Worm (Caenorhabditis elegans) whole organism, L4 larva: ENCODE measurements around the gene seu-1.

Experiments
- F10B5.3 ChIP-seq: sonication (generic microtip); optimal IDR thresholded peaks from 2 replicates; lab custom pipeline; 2016; ENCODE audit warnings: mild to moderate bottlenecking, missing genetic modification characterization, missing compliant biosample characterization
- F37D6.2 ChIP-seq: sonication (generic microtip); optimal IDR thresholded peaks from 2 replicates; lab custom pipeline; 2016; ENCODE audit warnings: mild to moderate bottlenecking, missing genetic modification characterization, missing compliant biosample characterization
- F44E2.7 ChIP-seq: fragments of 200-800 bp; sonication (Bioruptor generic); IDR thresholded peaks from 2 replicates; pipeline ENCODE4 v2.1.2; 2022; ENCODE audit warnings: missing genetic modification characterization, missing compliant biosample characterization
- F49E8.2 ChIP-seq: sonication (generic microtip); optimal IDR thresholded peaks from 2 replicates; lab custom pipeline; 2016; ENCODE audit warnings: missing compliant biosample characterization, mild to moderate bottlenecking, missing genetic modification characterization, borderline replicate concordance
- R02D3.7 ChIP-seq: fragments of 150-350 bp; sonication (generic microtip); optimal IDR thresholded peaks from 3 replicates; lab custom pipeline; 2014; ENCODE audit warnings: missing biosample characterization, missing genetic modification characterization
- ZK337.2 ChIP-seq: fragments of 200-800 bp; sonication (Bioruptor generic); IDR thresholded peaks from 2 replicates; pipeline ENCODE4 v1.3.6; 2022; ENCODE audit warnings: missing genetic modification reagents, missing genetic modification characterization, missing compliant biosample characterization
- ZK546.5 ChIP-seq, 2 experiments: sonication (generic microtip); optimal IDR thresholded peaks; 2 replicates each; lab custom pipeline; 2017; ENCODE audit warnings: missing biosample characterization in 2 of 2, missing genetic modification characterization in 2 of 2
- ama-1 ChIP-seq: fragments of 150-350 bp; optimal IDR thresholded peaks from 2 replicates; lab custom pipeline; 2014; ENCODE audit warnings: inconsistent platforms, mixed read lengths
- arid-1 ChIP-seq: fragments of 200-800 bp; sonication (Bioruptor generic); conservative IDR thresholded peaks from 2 replicates; pipeline ENCODE4 v1.3.6; 2022; ENCODE audit warnings: missing genetic modification reagents, missing genetic modification characterization, missing compliant biosample characterization
- ceh-20 ChIP-seq: fragments of 200-800 bp; sonication (Bioruptor generic); IDR thresholded peaks from 2 replicates; pipeline ENCODE4 v1.3.6; 2022; ENCODE audit warnings: missing genetic modification reagents, missing genetic modification characterization, missing compliant biosample characterization
- ceh-28 ChIP-seq: fragments of 150-350 bp; optimal IDR thresholded peaks from 2 replicates; lab custom pipeline; 2014; ENCODE audit warnings: missing biosample characterization, missing genetic modification reagents, missing genetic modification characterization
- ceh-32 ChIP-seq: sonication (generic microtip); optimal IDR thresholded peaks from 2 replicates; lab custom pipeline; 2016; ENCODE audit warnings: mild to moderate bottlenecking, missing genetic modification characterization, missing compliant biosample characterization; ENCODE audit not compliant: poor library complexity
- ceh-62 ChIP-seq: sonication (generic microtip); optimal IDR thresholded peaks from 2 replicates; lab custom pipeline; 2017; ENCODE audit warnings: missing biosample characterization, missing genetic modification characterization
- ces-1 ChIP-seq: fragments of 150-350 bp; sonication (generic microtip); optimal IDR thresholded peaks from 4 replicates; lab custom pipeline; 2014; ENCODE audit warnings: missing biosample characterization, missing genetic modification reagents, missing genetic modification characterization
- daf-19 ChIP-seq: fragments of 200-800 bp; sonication (Bioruptor generic); conservative IDR thresholded peaks from 2 replicates; pipeline ENCODE4 v1.3.6; 2022; ENCODE audit warnings: missing genetic modification characterization, missing compliant biosample characterization
- dmd-8 ChIP-seq: fragments of 200-800 bp; sonication (Bioruptor generic); IDR thresholded peaks from 2 replicates; pipeline ENCODE4 v1.3.6; 2022; ENCODE audit warnings: missing genetic modification characterization, missing compliant biosample characterization
- dmd-9 ChIP-seq: fragments of 200-800 bp; sonication (Bioruptor generic); IDR thresholded peaks from 2 replicates; pipeline ENCODE4 v1.3.6; 2022; ENCODE audit warnings: missing genetic modification reagents, missing genetic modification characterization, missing compliant biosample characterization
- dpl-1 ChIP-seq: fragments of 150-350 bp; optimal IDR thresholded peaks from 2 replicates; lab custom pipeline; 2014; ENCODE audit warnings: missing biosample characterization, missing genetic modification reagents, missing genetic modification characterization
- dve-1 ChIP-seq: sonication (generic microtip); optimal IDR thresholded peaks from 2 replicates; lab custom pipeline; 2017; ENCODE audit warnings: antibody characterized with exemption, mild to moderate bottlenecking, missing genetic modification characterization, missing compliant biosample characterization; ENCODE audit not compliant: insufficient read depth
- egl-27 ChIP-seq: sonication (generic microtip); optimal IDR thresholded peaks from 3 replicates; lab custom pipeline; 2017; ENCODE audit warnings: missing biosample characterization, missing genetic modification reagents, missing genetic modification characterization
- hlh-11 ChIP-seq: fragments of 200-800 bp; sonication (Bioruptor generic); optimal IDR thresholded peaks from 2 replicates; lab custom pipeline; 2018; ENCODE audit warnings: mild to moderate bottlenecking, missing genetic modification characterization, missing compliant biosample characterization
- jun-1 ChIP-seq: fragments of 150-350 bp; optimal IDR thresholded peaks from 2 replicates; lab custom pipeline; 2014; ENCODE audit warnings: missing biosample characterization, missing genetic modification reagents, missing genetic modification characterization
- lin-13 ChIP-seq: fragments of 150-350 bp; optimal IDR thresholded peaks from 2 replicates; lab custom pipeline; 2014; ENCODE audit warnings: missing biosample characterization, missing genetic modification reagents, missing genetic modification characterization
- lin-38 ChIP-seq: fragments of 200-800 bp; sonication (Bioruptor generic); IDR thresholded peaks from 2 replicates; pipeline ENCODE4 v1.3.6; 2022; ENCODE audit warnings: missing genetic modification reagents, missing genetic modification characterization, missing compliant biosample characterization
- lin-39 ChIP-seq: fragments of 150-350 bp; optimal IDR thresholded peaks from 2 replicates; lab custom pipeline; 2014; ENCODE audit warnings: missing biosample characterization, missing genetic modification reagents, missing genetic modification characterization
- madf-5 ChIP-seq, 2 experiments: fragments of 200-800 bp; sonication (Bioruptor generic); IDR thresholded peaks; 2 replicates each; pipeline ENCODE4 v1.3.6; 2022; ENCODE audit warnings: missing compliant biosample characterization in 2 of 2, missing genetic modification characterization in 2 of 2
- mxl-2 ChIP-seq: fragments of 200-800 bp; sonication (Bioruptor generic); conservative IDR thresholded peaks from 2 replicates; pipeline ENCODE4 v1.3.6; 2022; ENCODE audit warnings: missing genetic modification reagents, missing genetic modification characterization, missing compliant biosample characterization
- mxl-3 ChIP-seq: fragments of 200-800 bp; sonication (Bioruptor generic); optimal IDR thresholded peaks from 2 replicates; lab custom pipeline; 2018; ENCODE audit warnings: mild to moderate bottlenecking, missing genetic modification characterization, missing compliant biosample characterization
- nhr-10 ChIP-seq: fragments of 150-350 bp; optimal IDR thresholded peaks from 2 replicates; lab custom pipeline; 2014; ENCODE audit warnings: missing biosample characterization, missing genetic modification characterization
- nhr-102 ChIP-seq: sonication (generic microtip); optimal IDR thresholded peaks from 2 replicates; lab custom pipeline; 2016; ENCODE audit warnings: mild to moderate bottlenecking, missing genetic modification characterization, moderate library complexity, missing compliant biosample characterization
- nhr-237 ChIP-seq: sonication (generic microtip); optimal IDR thresholded peaks from 2 replicates; lab custom pipeline; 2017; ENCODE audit warnings: missing biosample characterization, missing genetic modification characterization
- nhr-42 ChIP-seq: fragments of 200-800 bp; sonication (Bioruptor generic); IDR thresholded peaks from 2 replicates; pipeline ENCODE4 v1.3.6; 2022; ENCODE audit warnings: missing genetic modification characterization, missing compliant biosample characterization
- nhr-48 ChIP-seq: sonication (generic microtip); optimal IDR thresholded peaks from 2 replicates; lab custom pipeline; 2016; ENCODE audit warnings: mild to moderate bottlenecking, missing genetic modification characterization, missing compliant biosample characterization
- nhr-6 ChIP-seq: fragments of 150-350 bp; optimal IDR thresholded peaks from 2 replicates; lab custom pipeline; 2014; ENCODE audit warnings: missing biosample characterization, missing genetic modification characterization
- unc-62 ChIP-seq, 3 experiments: fragments of 150-350 bp in 1 of 3; sonication (generic microtip); optimal IDR thresholded peaks in 2 of 3; peaks in 1 of 3; 1 replicate in 1 of 3; 2 replicates in 2 of 3; lab custom pipeline; 2014 to 2017; ENCODE audit warnings: missing biosample characterization in 3 of 3, missing genetic modification characterization in 3 of 3, missing genetic modification reagents in 3 of 3, missing genotype in 1 of 3
- vab-7 ChIP-seq: fragments of 200-800 bp; sonication (Bioruptor generic); IDR thresholded peaks from 2 replicates; pipeline ENCODE4 v1.3.6; 2022; ENCODE audit warnings: missing genetic modification reagents, missing genetic modification characterization, missing compliant biosample characterization
- zfp-2 ChIP-seq: sonication (generic microtip); optimal IDR thresholded peaks from 2 replicates; lab custom pipeline; 2016; ENCODE audit warnings: mild to moderate bottlenecking, missing genetic modification characterization, missing compliant biosample characterization
- zip-11 ChIP-seq: fragments of 200-800 bp; sonication (Bioruptor generic); IDR thresholded peaks from 2 replicates; pipeline ENCODE4 v1.3.6; 2022; ENCODE audit warnings: missing genetic modification characterization, missing compliant biosample characterization

seu-1 gene

ce11 chrIV:6299523-6299922 is 29.9 kb upstream of the seu-1 start:
- TF ChIP-seq unc-62 (GFP tag; optimal IDR thresholded peaks at IDR 0.05 in 1 of 2; lab: Kevin White, UChicago): peak in 1 of 2 experiments; percentile 96
- TF ChIP-seq unc-62 (tag; optimal IDR thresholded peaks at IDR 0.05; lab: Kevin White, UChicago): no peak
- TF ChIP-seq ZK546.5 (tag; optimal IDR thresholded peaks at IDR 0.05; lab: Kevin White, UChicago): no peak
- no peak for TF ChIP-seq nhr-237 (tag; lab: Kevin White, UChicago)
- TF ChIP-seq daf-19: no peak
- no peak for TF ChIP-seq R02D3.7 (tag; lab: Kevin White, UChicago)
- TF ChIP-seq mxl-2: no peak
- no peak for TF ChIP-seq ces-1 (GFP tag; lab: Kevin White, UChicago)
- no peak for TF ChIP-seq dve-1 (tag; lab: Kevin White, UChicago)
- no peak for TF ChIP-seq F49E8.2 (tag; lab: Kevin White, UChicago)
- TF ChIP-seq, all 104 proteins: peak for 1

DNA sequence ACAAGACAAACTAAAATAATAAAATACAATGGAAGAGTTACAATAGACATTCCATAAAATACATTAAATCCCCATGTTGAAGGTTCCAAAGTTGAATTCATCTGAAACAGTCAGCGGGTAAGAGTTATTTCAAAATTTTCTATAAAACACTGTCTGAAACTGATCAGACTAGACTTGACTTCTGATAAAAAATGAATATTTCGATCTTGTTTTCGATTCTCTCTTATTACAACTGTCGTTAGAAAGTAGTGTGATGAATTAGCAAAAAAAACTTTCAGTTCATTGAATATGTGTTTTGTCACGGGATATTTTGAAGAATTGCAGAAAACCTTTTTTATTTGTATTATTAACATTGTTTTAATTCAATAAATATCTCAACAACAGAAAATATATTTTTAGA is 27.7 kb upstream of the seu-1 start, which contains the start of gene srv-26:
Gene srv-26, minus strand, starts transcription at position 101 of the 400 bp plus-strand sequence.
- TF ChIP-seq madf-5 (GFP tag; IDR thresholded peaks at IDR 0.05; lab: Robert Waterston, UW): no peak
- no peak for TF ChIP-seq nhr-102 (tag; lab: Kevin White, UChicago)
- TF ChIP-seq F37D6.2: no peak
- no peak for TF ChIP-seq ceh-20
- TF ChIP-seq nhr-6 (tag; lab: Kevin White, UChicago): no peak
- no peak for TF ChIP-seq ceh-28 (tag; lab: Kevin White, UChicago)
- TF ChIP-seq lin-39 (tag; lab: Kevin White, UChicago): no peak
- no peak for TF ChIP-seq dmd-8 (GFP tag; lab: Robert Waterston, UW)
- TF ChIP-seq ceh-62 (tag; lab: Kevin White, UChicago): no peak
- TF ChIP-seq dpl-1 (GFP tag; lab: Kevin White, UChicago): no peak
- no peak for TF ChIP-seq F10B5.3
- no peak for TF ChIP-seq jun-1
- no peak for TF ChIP-seq zfp-2
- no peak for TF ChIP-seq daf-19
- TF ChIP-seq ZK337.2 (GFP tag; lab: Robert Waterston, UW): no peak
- TF ChIP-seq vab-7 (GFP tag; lab: Robert Waterston, UW): no peak

- TF ChIP-seq lin-38 (GFP tag; lab: Robert Waterston, UW) (no peak), F44E2.7 (GFP tag; lab: Robert Waterston, UW) (no peak), mxl-3 (no peak), nhr-42 (GFP tag; lab: Robert Waterston, UW) (no peak), ceh-62 (tag; lab: Kevin White, UChicago) (no peak), dmd-9 (no peak), hlh-11 (tag; lab: Kevin White, UChicago) (no peak), nhr-10 (tag; lab: Kevin White, UChicago) (no peak), nhr-48 (no peak), unc-62 (GFP tag; optimal IDR thresholded peaks at IDR 0.05 in 1 of 2; lab: Kevin White, UChicago) (no peak), unc-62 (tag; optimal IDR thresholded peaks at IDR 0.05; lab: Kevin White, UChicago) (no peak), arid-1 (GFP tag; lab: Robert Waterston, UW) (no peak), lin-13 (GFP tag; lab: Kevin White, UChicago) (no peak), dmd-8 (GFP tag; lab: Robert Waterston, UW) (no peak), ama-1 (no peak), zfp-2 (no peak)
- TF ChIP-seq, all 104 proteins: peak for 0
These were observed 25.8 kb upstream of the seu-1 start, which contains the start of gene srv-25 for ce11 chrIV:6303642-6304041. Gene srv-25, minus strand, starts transcription at chrIV:6303742.

- TF ChIP-seq ceh-32 (no peak), egl-27 (tag; lab: Kevin White, UChicago) (no peak), ceh-28 (tag; lab: Kevin White, UChicago) (peak; percentile 23), zip-11 (GFP tag; lab: Robert Waterston, UW) (no peak)
These were observed 22.0 kb upstream of the seu-1 start, which contains the start of gene csp-2 for ce11 chrIV:6307439-6307838. Gene csp-2, plus strand, starts transcription at chrIV:6307739.
